Fruit fly (Drosophila melanogaster) whole organism, embryonic: ENCODE results near the gene Rcd-1r.

Source experiments
- CG10654 ChIP-seq: fragments of 200-800 bp; sonication (Bioruptor generic); optimal IDR thresholded peaks from 2 replicates; lab custom pipeline; 2016; ENCODE audit warnings: missing biosample characterization, missing genetic modification characterization
- CG17829 ChIP-seq: fragments of 200-800 bp; optimal IDR thresholded peaks from 2 replicates; lab custom pipeline; 2019; ENCODE audit warnings: missing biosample characterization, mild to moderate bottlenecking, missing genetic modification characterization, moderate library complexity
- CHES-1-like ChIP-seq: fragments of 200-800 bp; sonication (Bioruptor generic); optimal IDR thresholded peaks from 2 replicates; lab custom pipeline; 2016; ENCODE audit warnings: missing biosample characterization, missing genetic modification characterization
- Dip2 ChIP-seq: fragments of 200-800 bp; sonication (Bioruptor generic); IDR thresholded peaks from 2 replicates; pipeline ENCODE4 v1.3.6; 2022; ENCODE audit warnings: missing biosample characterization, missing genetic modification characterization
- Myb ChIP-seq: fragments of 200-800 bp; sonication (Bioruptor generic); optimal IDR thresholded peaks from 2 replicates; lab custom pipeline; 2016; ENCODE audit warnings: missing biosample characterization, missing genetic modification characterization
- Optix ChIP-seq: fragments of 200-800 bp; sonication (Bioruptor generic); IDR thresholded peaks from 3 replicates; pipeline ENCODE4 v1.3.6; 2022; ENCODE audit warnings: missing biosample characterization, missing genetic modification characterization
- chinmo ChIP-seq: fragments of 200-800 bp; sonication (Bioruptor generic); IDR thresholded peaks from 4 replicates; pipeline ENCODE4 v1.3.6; 2022; ENCODE audit warnings: missing biosample characterization, missing genetic modification characterization; ENCODE audit not compliant: partially characterized antibody
- psq ChIP-seq: fragments of 200-800 bp; sonication (Bioruptor generic); optimal IDR thresholded peaks from 2 replicates; lab custom pipeline; 2017; ENCODE audit warnings: missing biosample characterization, missing genetic modification characterization
- tin ChIP-seq: fragments of 200-800 bp; sonication (Bioruptor generic); optimal IDR thresholded peaks from 3 replicates; lab custom pipeline; 2016; ENCODE audit warnings: missing biosample characterization, missing genetic modification characterization
- tll ChIP-seq, 2 experiments: fragments of 200-800 bp in 1 of 2; fragments of >200 bp in 1 of 2; sonication (Bioruptor generic) in 1 of 2; optimal IDR thresholded peaks; 2 replicates each; lab custom pipeline; 2017 to 2019; ENCODE audit warnings: missing biosample characterization in 2 of 2, missing genetic modification characterization in 2 of 2, mild to moderate bottlenecking in 1 of 2, moderate library complexity in 1 of 2
- trh ChIP-seq: fragments of 200-800 bp; sonication (Bioruptor generic); optimal IDR thresholded peaks from 2 replicates; lab custom pipeline; 2016; ENCODE audit warnings: missing biosample characterization, missing genetic modification characterization

- TF ChIP-seq chinmo (GFP tag; lab: Robert Waterston, UW), result no peak
- no peak for TF ChIP-seq Optix
- no peak for TF ChIP-seq tll (GFP tag; optimal IDR thresholded peaks at IDR 0.05; lab: Kevin White, UChicago)
- no peak for TF ChIP-seq psq
- no peak for TF ChIP-seq tin (GFP tag; lab: Kevin White, UChicago)
- TF ChIP-seq CG10654, result no peak
- no peak for TF ChIP-seq Myb (GFP tag; lab: Kevin White, UChicago)
- no peak for TF ChIP-seq trh
- TF ChIP-seq CHES-1-like (GFP tag; lab: Kevin White, UChicago), result no peak
- TF ChIP-seq Dip2 (GFP tag; lab: Robert Waterston, UW), result no peak
- no peak for TF ChIP-seq CG17829
Observed at dm6 chr2L:8967235-8967634, 46.6 kb downstream of the Rcd-1r start, which contains the start of gene CG18088.
